Worm (Caenorhabditis elegans) whole organism, L1 larva: ENCODE results near the gene clec-202.

Experiments
- C16A3.4 ChIP-seq: fragments of 150-350 bp; optimal IDR thresholded peaks from 2 replicates; lab custom pipeline; 2014; ENCODE audit warnings: missing biosample characterization, missing genetic modification characterization
- C34B4.2 ChIP-seq: sonication (generic microtip); optimal IDR thresholded peaks from 2 replicates; lab custom pipeline; 2017; ENCODE audit warnings: mild to moderate bottlenecking, missing genetic modification characterization, missing compliant biosample characterization
- F16B12.6 ChIP-seq: fragments of 150-350 bp; optimal IDR thresholded peaks from 2 replicates; lab custom pipeline; 2014; ENCODE audit warnings: missing biosample characterization, missing genetic modification characterization
- aha-1 ChIP-seq: fragments of 150-350 bp; optimal IDR thresholded peaks from 2 replicates; lab custom pipeline; 2014; ENCODE audit warnings: missing biosample characterization, missing genetic modification characterization
- aly-2 ChIP-seq: fragments of 150-350 bp; optimal IDR thresholded peaks from 2 replicates; lab custom pipeline; 2014; ENCODE audit warnings: missing biosample characterization, missing genetic modification characterization
- ama-1 ChIP-seq: fragments of 150-350 bp; optimal IDR thresholded peaks from 2 replicates; lab custom pipeline; 2014
- blmp-1 ChIP-seq: fragments of 150-350 bp; optimal IDR thresholded peaks from 2 replicates; lab custom pipeline; 2014; ENCODE audit warnings: missing biosample characterization, missing genetic modification characterization
- ceh-8 ChIP-seq: fragments of 200-800 bp; sonication (Bioruptor generic); optimal IDR thresholded peaks from 2 replicates; lab custom pipeline; 2018; ENCODE audit warnings: mild to moderate bottlenecking, missing genetic modification characterization, moderate library complexity, missing compliant biosample characterization
- ceh-82 ChIP-seq, 3 experiments: fragments of 150-350 bp in 1 of 3; sonication (generic microtip) in 2 of 3; optimal IDR thresholded peaks; 2 replicates each; lab custom pipeline; 2014 to 2017; ENCODE audit warnings: missing biosample characterization in 3 of 3, missing genetic modification characterization in 3 of 3
- dpl-1 ChIP-seq, 3 experiments: fragments of 150-350 bp in 2 of 3; sonication (generic microtip) in 1 of 3; optimal IDR thresholded peaks; 2 replicates each; lab custom pipeline; 2014 to 2017; ENCODE audit warnings: missing biosample characterization in 3 of 3, missing genetic modification characterization in 3 of 3, missing genetic modification reagents in 3 of 3
- efl-1 ChIP-seq, 4 experiments: fragments of 150-350 bp; optimal IDR thresholded peaks in 3 of 4; peaks in 1 of 4; 1 replicate in 1 of 4; 2 replicates in 3 of 4; lab custom pipeline; 2014; ENCODE audit warnings: missing biosample characterization in 2 of 4, missing genetic modification characterization in 2 of 4, missing genetic modification reagents in 2 of 4
- egl-13 ChIP-seq: sonication (generic microtip); optimal IDR thresholded peaks from 2 replicates; lab custom pipeline; 2016; ENCODE audit warnings: missing genotype, missing genetic modification reagents, missing genetic modification characterization, missing compliant biosample characterization
- egl-27 ChIP-seq, 2 experiments: fragments of 150-350 bp in 1 of 2; sonication (generic microtip); optimal IDR thresholded peaks; 3 replicates each; lab custom pipeline; 2017 to 2018; ENCODE audit warnings: missing biosample characterization in 2 of 2, missing genetic modification characterization in 2 of 2, missing genetic modification reagents in 2 of 2
- elt-2 ChIP-seq: sonication (generic microtip); optimal IDR thresholded peaks from 2 replicates; lab custom pipeline; 2016; ENCODE audit warnings: missing genetic modification characterization, mild to moderate bottlenecking, inconsistent platforms, missing compliant biosample characterization, missing genetic modification reagents
- elt-3 ChIP-seq, 6 experiments: fragments of 150-350 bp in 1 of 6; sonication (generic microtip); optimal IDR thresholded peaks; 2 replicates each; lab custom pipeline; 2017 to 2018; ENCODE audit warnings: missing biosample characterization in 6 of 6, missing genetic modification characterization in 6 of 6, inconsistent platforms in 1 of 6
- fkh-10 ChIP-seq: sonication (generic microtip); optimal IDR thresholded peaks from 2 replicates; lab custom pipeline; 2017; ENCODE audit warnings: missing biosample characterization, missing genetic modification reagents, missing genetic modification characterization
- fkh-4 ChIP-seq: sonication (generic microtip); optimal IDR thresholded peaks from 2 replicates; lab custom pipeline; 2016; ENCODE audit warnings: missing compliant biosample characterization, missing genetic modification characterization, borderline replicate concordance
- fos-1 ChIP-seq: fragments of 150-350 bp; optimal IDR thresholded peaks from 2 replicates; lab custom pipeline; 2014; ENCODE audit warnings: missing biosample characterization, missing genetic modification characterization
- grh-1 ChIP-seq: fragments of 200-800 bp; sonication (Bioruptor generic); IDR thresholded peaks from 2 replicates; pipeline ENCODE4 v1.3.6; 2022; ENCODE audit warnings: missing genetic modification reagents, missing genetic modification characterization, missing compliant biosample characterization
- hlh-4 ChIP-seq: sonication (generic microtip); optimal IDR thresholded peaks from 2 replicates; lab custom pipeline; 2016; ENCODE audit warnings: mild to moderate bottlenecking, missing genetic modification characterization, missing compliant biosample characterization
- isw-1 ChIP-seq: fragments of 200-800 bp; sonication (Bioruptor generic); IDR thresholded peaks from 2 replicates; pipeline ENCODE4 v1.3.6; 2022; ENCODE audit warnings: missing genetic modification characterization, missing compliant biosample characterization
- jun-1 ChIP-seq: fragments of 150-350 bp; optimal IDR thresholded peaks from 2 replicates; lab custom pipeline; 2014; ENCODE audit warnings: missing biosample characterization, missing genetic modification reagents, missing genetic modification characterization
- lin-13 ChIP-seq: fragments of 150-350 bp; optimal IDR thresholded peaks from 2 replicates; lab custom pipeline; 2014; ENCODE audit warnings: missing biosample characterization, missing genetic modification reagents, missing genetic modification characterization
- lin-35 ChIP-seq, 2 experiments: fragments of 150-350 bp; optimal IDR thresholded peaks; 2 replicates each; lab custom pipeline; 2014; ENCODE audit warnings: missing biosample characterization in 2 of 2, missing genetic modification characterization in 2 of 2, missing genetic modification reagents in 2 of 2
- lir-3 ChIP-seq: sonication (generic microtip); optimal IDR thresholded peaks from 2 replicates; lab custom pipeline; 2016; ENCODE audit warnings: mild to moderate bottlenecking, missing genetic modification characterization, moderate library complexity, missing compliant biosample characterization; ENCODE audit not compliant: poor library complexity
- lsy-2 ChIP-seq, 2 experiments: fragments of 150-350 bp; optimal IDR thresholded peaks; 2 replicates each; lab custom pipeline; 2014; ENCODE audit warnings: missing biosample characterization in 2 of 2, missing genetic modification characterization in 2 of 2
- mdl-1 ChIP-seq, 2 experiments: fragments of 150-350 bp; optimal IDR thresholded peaks; 2 replicates each; lab custom pipeline; 2014 to 2017; ENCODE audit warnings: missing biosample characterization in 2 of 2, missing genetic modification characterization in 2 of 2, inconsistent platforms in 1 of 2
- nhr-12 ChIP-seq: sonication (generic microtip); optimal IDR thresholded peaks from 2 replicates; lab custom pipeline; 2017; ENCODE audit warnings: missing biosample characterization, missing genetic modification characterization
- nhr-20 ChIP-seq: sonication (generic microtip); optimal IDR thresholded peaks from 2 replicates; lab custom pipeline; 2016; ENCODE audit warnings: mild to moderate bottlenecking, missing genetic modification characterization, missing compliant biosample characterization
- nhr-28 ChIP-seq: fragments of 150-350 bp; optimal IDR thresholded peaks from 2 replicates; lab custom pipeline; 2014; ENCODE audit warnings: missing biosample characterization, missing genetic modification characterization
- nhr-76 ChIP-seq: sonication (generic microtip); optimal IDR thresholded peaks from 2 replicates; lab custom pipeline; 2017; ENCODE audit warnings: missing biosample characterization, missing genetic modification characterization
- pag-3 ChIP-seq: sonication (generic microtip); optimal IDR thresholded peaks from 2 replicates; lab custom pipeline; 2017; ENCODE audit warnings: missing genetic modification characterization, mild to moderate bottlenecking, missing compliant biosample characterization, antibody characterized with exemption, borderline replicate concordance; ENCODE audit not compliant: insufficient read depth
- pax-3 ChIP-seq: fragments of 200-800 bp; sonication (Bioruptor generic); optimal IDR thresholded peaks from 2 replicates; lab custom pipeline; 2018; ENCODE audit warnings: mild to moderate bottlenecking, missing genetic modification characterization, moderate library complexity, missing compliant biosample characterization
- rnt-1 ChIP-seq: sonication (generic microtip); optimal IDR thresholded peaks from 2 replicates; lab custom pipeline; 2016; ENCODE audit warnings: mild to moderate bottlenecking, missing genetic modification characterization, moderate library complexity, missing compliant biosample characterization
- snu-23 ChIP-seq: sonication (generic microtip); optimal IDR thresholded peaks from 2 replicates; lab custom pipeline; 2016; ENCODE audit warnings: missing genetic modification characterization, missing compliant biosample characterization
- sox-4 ChIP-seq: sonication (generic microtip); optimal IDR thresholded peaks from 2 replicates; lab custom pipeline; 2016; ENCODE audit warnings: missing genetic modification characterization, missing compliant biosample characterization
- unc-130 ChIP-seq: fragments of 150-350 bp; optimal IDR thresholded peaks from 2 replicates; lab custom pipeline; 2017; ENCODE audit warnings: missing biosample characterization, missing genetic modification characterization, inconsistent platforms
- unc-62 ChIP-seq: fragments of 150-350 bp; optimal IDR thresholded peaks from 2 replicates; lab custom pipeline; 2014; ENCODE audit warnings: missing biosample characterization, missing genetic modification reagents, missing genetic modification characterization

The clec-202 gene

ce11 chrIV:17361143-17361542 is at the start of gene clec-202:
clec-202 (plus strand) TSS chrIV:17361443.
- TF ChIP-seq ceh-82 (tag; optimal IDR thresholded peaks at IDR 0.05; lab: Kevin White, UChicago) (no peak), lir-3 (no peak), C16A3.4 (tag; lab: Kevin White, UChicago) (no peak)

- TF ChIP-seq sox-4 (tag; lab: Kevin White, UChicago) (no peak), nhr-12 (tag; lab: Kevin White, UChicago) (no peak), F16B12.6 (tag; lab: Kevin White, UChicago) (no peak), unc-130 (tag; lab: Kevin White, UChicago) (no peak), hlh-4 (no peak), C34B4.2 (tag; lab: Kevin White, UChicago) (no peak), snu-23 (no peak), fkh-10 (GFP tag; lab: Kevin White, UChicago) (no peak), rnt-1 (no peak), fkh-4 (tag; lab: Kevin White, UChicago) (no peak), efl-1 (optimal IDR thresholded peaks at IDR 0.05; lab: Kevin White, UChicago) (no peak), efl-1 (GFP tag; optimal IDR thresholded peaks at IDR 0.05 in 1 of 2; lab: Kevin White, UChicago) (no peak), jun-1 (no peak)
These were observed 49.4 kb upstream of the clec-202 start, which contains the start of gene snf-9 for ce11 chrIV:17311842-17312241. snf-9 (plus strand) TSS chrIV:17312142.

ce11 chrIV:17316398-17316797 is 44.8 kb upstream of the clec-202 start, which contains the start of gene C49C3.20:
C49C3.20 (minus strand) TSS chrIV:17316498.
- no peak for TF ChIP-seq egl-27 (tag; optimal IDR thresholded peaks at IDR 0.05; lab: Kevin White, UChicago)
- TF ChIP-seq grh-1 = no peak
- TF ChIP-seq efl-1 (optimal IDR thresholded peaks at IDR 0.05; lab: Kevin White, UChicago) = no peak
- no peak for TF ChIP-seq efl-1 (GFP tag; optimal IDR thresholded peaks at IDR 0.05 in 1 of 2; lab: Kevin White, UChicago)
- TF ChIP-seq lir-3 = no peak
- no peak for TF ChIP-seq elt-2 (tag; lab: Kevin White, UChicago)
- no peak for TF ChIP-seq pag-3
- TF ChIP-seq jun-1 = no peak
- TF ChIP-seq snu-23 = no peak
- no peak for TF ChIP-seq nhr-28 (tag; lab: Kevin White, UChicago)
- TF ChIP-seq ama-1 (lab: Kevin White, UChicago) = no peak
- no peak for TF ChIP-seq hlh-4
- no peak for TF ChIP-seq aly-2 (tag; lab: Kevin White, UChicago)
- TF ChIP-seq elt-3 (tag; optimal IDR thresholded peaks at IDR 0.05; lab: Kevin White, UChicago) = no peak
- TF ChIP-seq mdl-1 (tag; optimal IDR thresholded peaks at IDR 0.05; lab: Kevin White, UChicago) = no peak

- TF ChIP-seq elt-2 (tag; lab: Kevin White, UChicago) (peak; percentile 52), lin-35 (GFP tag; optimal IDR thresholded peaks at IDR 0.05; lab: Kevin White, UChicago) (peak in 1 of 2 experiments; percentile 4), ceh-8 (GFP tag; lab: Kevin White, UChicago) (no peak)
- TF ChIP-seq, all 84 proteins: peak for 2
These were observed 40.8 kb upstream of the clec-202 start, which contains the start of gene C49C3.4 for ce11 chrIV:17320445-17320844. C49C3.4 (plus strand) TSS chrIV:17320795.

ce11 chrIV:17328834-17329233 is 32.4 kb upstream of the clec-202 start, which contains the start of gene ceh-88:
ceh-88 (plus strand) TSS chrIV:17329188.
- no peak for TF ChIP-seq fos-1 (tag; lab: Kevin White, UChicago)
- TF ChIP-seq unc-62 (GFP tag; lab: Kevin White, UChicago) = no peak
- TF ChIP-seq blmp-1 (tag; lab: Kevin White, UChicago) = peak; percentile 51
- TF ChIP-seq lsy-2 (tag; optimal IDR thresholded peaks at IDR 0.05; lab: Kevin White, UChicago) = peak in 1 of 2 experiments; percentile 30
- no peak for TF ChIP-seq pag-3
- no peak for TF ChIP-seq egl-13 (tag; lab: Kevin White, UChicago)
- TF ChIP-seq dpl-1 (GFP tag; optimal IDR thresholded peaks at IDR 0.05; lab: Kevin White, UChicago) = peak in 1 of 3 experiments; percentile 4
- no peak for TF ChIP-seq mdl-1 (tag; optimal IDR thresholded peaks at IDR 0.05; lab: Kevin White, UChicago)
- no peak for TF ChIP-seq nhr-20 (tag; lab: Kevin White, UChicago)
- peak; percentile 1 to 12 for TF ChIP-seq efl-1 (optimal IDR thresholded peaks at IDR 0.05; lab: Kevin White, UChicago)
- peak in 1 of 2 experiments; percentile 61 for TF ChIP-seq efl-1 (GFP tag; optimal IDR thresholded peaks at IDR 0.05 in 1 of 2; lab: Kevin White, UChicago)
- TF ChIP-seq pax-3 (tag; lab: Kevin White, UChicago) = no peak
- TF ChIP-seq lin-13 (GFP tag; lab: Kevin White, UChicago) = no peak
- TF ChIP-seq nhr-76 (tag; lab: Kevin White, UChicago) = no peak
- TF ChIP-seq aha-1 (tag; lab: Kevin White, UChicago) = no peak
- no peak for TF ChIP-seq isw-1 (GFP tag; lab: Robert Waterston, UW)
